Worm (Caenorhabditis elegans) whole organism, L3 larva: ENCODE data around the gene ZK616.8.

Experiments used
- ZK546.5 ChIP-seq: sonication (generic microtip); optimal IDR thresholded peaks from 2 replicates; lab custom pipeline; 2017; ENCODE audit warnings: missing biosample characterization, missing genetic modification characterization
- aly-2 ChIP-seq: fragments of 150-350 bp; optimal IDR thresholded peaks from 2 replicates; lab custom pipeline; 2014; ENCODE audit warnings: missing biosample characterization, missing genetic modification characterization
- ama-1 ChIP-seq: fragments of 150-350 bp; optimal IDR thresholded peaks from 2 replicates; lab custom pipeline; 2018
- ceh-28 ChIP-seq: fragments of 150-350 bp; optimal IDR thresholded peaks from 2 replicates; lab custom pipeline; 2014; ENCODE audit warnings: missing biosample characterization, missing genetic modification reagents, missing genetic modification characterization
- ceh-9 ChIP-seq: sonication (generic microtip); optimal IDR thresholded peaks from 2 replicates; lab custom pipeline; 2018; ENCODE audit warnings: missing biosample characterization, missing genetic modification characterization
- daf-12 ChIP-seq: fragments of 150-350 bp; optimal IDR thresholded peaks from 2 replicates; lab custom pipeline; 2014; ENCODE audit warnings: missing biosample characterization, missing genetic modification reagents, missing genetic modification characterization
- egl-27 ChIP-seq: sonication (generic microtip); optimal IDR thresholded peaks from 4 replicates; lab custom pipeline; 2017; ENCODE audit warnings: missing biosample characterization, missing genetic modification reagents, missing genetic modification characterization
- egl-5 ChIP-seq: fragments of 150-350 bp; optimal IDR thresholded peaks from 2 replicates; lab custom pipeline; 2017; ENCODE audit warnings: missing biosample characterization, missing genetic modification reagents, missing genetic modification characterization, inconsistent platforms
- elt-2 ChIP-seq: sonication (generic microtip); optimal IDR thresholded peaks from 2 replicates; lab custom pipeline; 2016; ENCODE audit warnings: missing genetic modification reagents, mild to moderate bottlenecking, missing genetic modification characterization, missing compliant biosample characterization
- eor-1 ChIP-seq, 2 experiments: fragments of 150-350 bp; optimal IDR thresholded peaks; 2 replicates each; lab custom pipeline; 2014 to 2018; ENCODE audit warnings: missing biosample characterization in 2 of 2, missing genetic modification characterization in 2 of 2
- fkh-10 ChIP-seq: sonication (generic microtip); optimal IDR thresholded peaks from 2 replicates; lab custom pipeline; 2017; ENCODE audit warnings: missing biosample characterization, missing genetic modification reagents, missing genetic modification characterization
- fos-1 ChIP-seq: fragments of 150-350 bp; optimal IDR thresholded peaks from 2 replicates; lab custom pipeline; 2014; ENCODE audit warnings: missing biosample characterization, missing genetic modification characterization
- lin-15B ChIP-seq: fragments of 150-350 bp; optimal IDR thresholded peaks from 2 replicates; lab custom pipeline; 2014; ENCODE audit warnings: missing biosample characterization, missing genetic modification characterization
- lin-39 ChIP-seq: fragments of 150-350 bp; optimal IDR thresholded peaks from 2 replicates; lab custom pipeline; 2018; ENCODE audit warnings: missing biosample characterization, missing genetic modification reagents, missing genetic modification characterization
- nfya-1 ChIP-seq: sonication (generic microtip); optimal IDR thresholded peaks from 2 replicates; lab custom pipeline; 2017; ENCODE audit warnings: missing genetic modification characterization, mild to moderate bottlenecking, missing compliant biosample characterization, antibody characterized with exemption, moderate library complexity; ENCODE audit not compliant: insufficient read depth
- nhr-237 ChIP-seq: fragments of 150-350 bp; optimal IDR thresholded peaks from 2 replicates; lab custom pipeline; 2014; ENCODE audit warnings: missing biosample characterization, missing genetic modification characterization
- nhr-25 ChIP-seq: sonication (generic microtip); optimal IDR thresholded peaks from 2 replicates; lab custom pipeline; 2017; ENCODE audit warnings: missing biosample characterization, missing genetic modification characterization
- nhr-28 ChIP-seq: fragments of 150-350 bp; optimal IDR thresholded peaks from 2 replicates; lab custom pipeline; 2014; ENCODE audit warnings: missing biosample characterization, missing genetic modification characterization
- nhr-67 ChIP-seq: fragments of 150-350 bp; optimal IDR thresholded peaks from 2 replicates; lab custom pipeline; 2014; ENCODE audit warnings: missing biosample characterization, missing genetic modification characterization
- nhr-76 ChIP-seq: fragments of 150-350 bp; sonication (generic microtip); optimal IDR thresholded peaks from 5 replicates; lab custom pipeline; 2014; ENCODE audit warnings: missing biosample characterization, missing genetic modification characterization
- nhr-77 ChIP-seq: fragments of 150-350 bp; optimal IDR thresholded peaks from 2 replicates; lab custom pipeline; 2014; ENCODE audit warnings: missing biosample characterization, missing genetic modification characterization
- pha-4 ChIP-seq: fragments of 150-350 bp; optimal IDR thresholded peaks from 2 replicates; lab custom pipeline; 2014; ENCODE audit warnings: missing biosample characterization, missing genetic modification reagents, missing genetic modification characterization
- pqm-1 ChIP-seq: fragments of 150-350 bp; optimal IDR thresholded peaks from 2 replicates; lab custom pipeline; 2017; ENCODE audit warnings: missing biosample characterization, missing genetic modification characterization, inconsistent platforms
- skn-1 ChIP-seq: fragments of 150-350 bp; optimal IDR thresholded peaks from 2 replicates; lab custom pipeline; 2014; ENCODE audit warnings: missing biosample characterization, missing genetic modification characterization
- snpc-4 ChIP-seq: fragments of 150-350 bp; optimal IDR thresholded peaks from 2 replicates; lab custom pipeline; 2014; ENCODE audit warnings: missing biosample characterization, missing genetic modification characterization
- tbx-2 ChIP-seq: sonication (generic microtip); optimal IDR thresholded peaks from 2 replicates; lab custom pipeline; 2016; ENCODE audit warnings: mild to moderate bottlenecking, missing genetic modification characterization, missing compliant biosample characterization
- unc-39 ChIP-seq: sonication (generic microtip); optimal IDR thresholded peaks from 4 replicates; lab custom pipeline; 2017; ENCODE audit warnings: missing biosample characterization, missing genetic modification characterization
- zag-1 ChIP-seq: fragments of 150-350 bp; optimal IDR thresholded peaks from 2 replicates; lab custom pipeline; 2014; ENCODE audit warnings: missing biosample characterization, missing genetic modification characterization
- ztf-11 ChIP-seq: fragments of 150-350 bp; optimal IDR thresholded peaks from 2 replicates; lab custom pipeline; 2014; ENCODE audit warnings: missing biosample characterization, missing genetic modification characterization
- ztf-4 ChIP-seq: fragments of 150-350 bp; optimal IDR thresholded peaks from 2 replicates; lab custom pipeline; 2014; ENCODE audit warnings: missing biosample characterization, missing genetic modification characterization

ZK616.8 gene

DNA sequence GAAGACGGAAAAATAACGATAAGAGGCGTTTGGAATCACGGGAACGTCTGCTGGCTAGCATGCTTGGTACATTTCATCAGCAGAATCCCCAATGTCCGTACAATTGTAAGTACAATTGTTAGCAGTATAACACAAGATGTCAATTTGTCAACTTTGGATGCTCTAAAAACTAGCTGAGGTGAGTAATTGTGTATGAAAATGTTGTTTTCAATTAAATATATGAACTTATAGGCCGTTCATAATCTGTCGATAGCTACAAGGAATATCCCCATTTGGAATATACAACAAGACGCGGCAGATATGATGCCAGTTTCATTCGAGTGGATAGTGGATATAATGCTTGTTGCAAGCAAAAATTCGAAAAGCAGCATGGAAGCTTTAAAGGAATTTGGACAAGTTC lies 27.0 kb downstream of the ZK616.8 start, which contains the start of gene F41H10.12:
Gene F41H10.12 (plus strand): TSS at position 301 of the 400 bp plus-strand sequence.
- TF ChIP-seq pha-4 (tag; lab: Kevin White, UChicago) (no peak), zag-1 (tag; lab: Kevin White, UChicago) (no peak), nhr-25 (tag; lab: Kevin White, UChicago) (no peak), ztf-11 (tag; lab: Kevin White, UChicago) (no peak), lin-15B (tag; lab: Kevin White, UChicago) (no peak), egl-5 (no peak), daf-12 (no peak), nhr-237 (tag; lab: Kevin White, UChicago) (no peak), ceh-9 (no peak), pqm-1 (tag; lab: Kevin White, UChicago) (no peak), lin-39 (no peak), skn-1 (tag; lab: Kevin White, UChicago) (no peak), nhr-67 (tag; lab: Kevin White, UChicago) (no peak), egl-27 (tag; lab: Kevin White, UChicago) (no peak), ZK546.5 (tag; lab: Kevin White, UChicago) (no peak), nhr-28 (tag; lab: Kevin White, UChicago) (no peak), snpc-4 (tag; lab: Kevin White, UChicago) (no peak), elt-2 (tag; lab: Kevin White, UChicago) (no peak)
- TF ChIP-seq, all 47 proteins: peak for 0

- TF ChIP-seq aly-2 (tag; lab: Kevin White, UChicago) (no peak), ceh-9 (no peak), lin-15B (tag; lab: Kevin White, UChicago) (no peak), nfya-1 (no peak)
These were observed 29.4 kb downstream of the ZK616.8 start, which contains the start of gene F41H10.1 for ce11 chrIV:5382609-5383008. Gene F41H10.1, plus strand, starts transcription at chrIV:5382909.

DNA sequence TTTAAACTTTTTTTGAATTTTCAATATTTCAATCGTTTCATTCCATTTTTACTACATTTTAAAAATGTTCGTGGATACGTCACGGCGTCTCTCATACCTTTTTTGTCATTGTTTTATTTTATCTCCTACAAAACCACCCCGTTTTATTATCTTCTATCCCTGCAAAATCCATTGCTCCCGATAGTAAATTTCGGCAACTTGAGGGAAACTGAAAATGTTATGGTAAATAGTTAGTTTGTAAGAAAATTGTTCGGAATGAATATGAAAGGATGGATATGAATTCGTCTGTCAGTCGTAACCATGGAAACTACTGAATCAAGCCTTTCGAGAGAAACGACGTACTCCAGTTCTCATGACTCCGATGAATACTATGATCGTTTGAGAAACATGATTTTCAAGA lies 30.7 kb downstream of the ZK616.8 start, which contains the start of gene F41H10.2:
Gene F41H10.2 (plus strand): TSS at position 301 of the 400 bp plus-strand sequence.
- no peak for TF ChIP-seq ama-1 (lab: Kevin White, UChicago)
- TF ChIP-seq snpc-4 (tag; lab: Kevin White, UChicago): no peak
- TF ChIP-seq, all 47 proteins: peak for 0

ce11 chrIV:5380140-5380539 lies 31.9 kb downstream of the ZK616.8 start:
- TF ChIP-seq pqm-1 (tag; lab: Kevin White, UChicago): peak; percentile 46
- TF ChIP-seq elt-2 (tag; lab: Kevin White, UChicago): peak; percentile 83
- no peak for TF ChIP-seq zag-1 (tag; lab: Kevin White, UChicago)
- TF ChIP-seq, all 47 proteins: peak for 2

ce11 chrIV:5377062-5377461 lies 34.9 kb downstream of the ZK616.8 start, which contains the start of gene elo-5:
Gene elo-5, minus strand, starts transcription at chrIV:5377117.
- peak; percentile 91 for TF ChIP-seq elt-2 (tag; lab: Kevin White, UChicago)
- no peak for TF ChIP-seq nhr-76 (tag; lab: Kevin White, UChicago)
- peak; percentile 52 for TF ChIP-seq pqm-1 (tag; lab: Kevin White, UChicago)
- peak; percentile 47 for TF ChIP-seq pha-4 (tag; lab: Kevin White, UChicago)
- TF ChIP-seq, all 47 proteins: peak for 3

DNA sequence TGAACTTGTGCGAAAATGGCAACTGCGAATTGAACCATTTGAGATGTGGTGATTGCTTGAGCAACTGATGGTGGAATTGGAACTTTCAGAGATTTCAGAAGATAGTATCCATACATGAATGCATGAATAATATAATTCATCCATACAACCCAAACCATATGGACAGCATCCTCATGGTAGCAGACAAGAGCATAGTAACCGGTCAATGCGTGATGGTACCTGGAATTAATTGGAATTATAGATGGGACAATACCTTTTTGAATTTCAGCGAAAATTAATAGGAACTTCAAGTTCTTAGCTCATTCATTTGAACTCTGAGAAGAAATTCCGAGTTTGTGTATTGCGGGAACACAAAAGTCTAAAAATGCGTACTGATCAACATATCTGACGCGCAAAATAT lies 37.0 kb downstream of the ZK616.8 start:
- TF ChIP-seq ztf-4: no peak
- no peak for TF ChIP-seq tbx-2 (tag; lab: Kevin White, UChicago)
- no peak for TF ChIP-seq nhr-25 (tag; lab: Kevin White, UChicago)
- TF ChIP-seq lin-39: no peak
- no peak for TF ChIP-seq pha-4 (tag; lab: Kevin White, UChicago)
- no peak for TF ChIP-seq elt-2 (tag; lab: Kevin White, UChicago)
- TF ChIP-seq fkh-10: no peak
- no peak for TF ChIP-seq unc-39 (tag; lab: Kevin White, UChicago)
- no peak for TF ChIP-seq eor-1 (tag; optimal IDR thresholded peaks at IDR 0.05; lab: Kevin White, UChicago)
- no peak for TF ChIP-seq nhr-76 (tag; lab: Kevin White, UChicago)
- TF ChIP-seq nhr-28 (tag; lab: Kevin White, UChicago): no peak
- no peak for TF ChIP-seq ceh-28
- TF ChIP-seq nhr-67 (tag; lab: Kevin White, UChicago): no peak
- TF ChIP-seq, all 47 proteins: peak for 0

- peak; percentile 57 for TF ChIP-seq fos-1 (tag; lab: Kevin White, UChicago)
- peak; percentile 27 for TF ChIP-seq ceh-28
- peak; percentile 13 for TF ChIP-seq nhr-77
- no peak for TF ChIP-seq fkh-10
- TF ChIP-seq elt-2 (tag; lab: Kevin White, UChicago): peak; percentile 55
These were observed 37.7 kb downstream of the ZK616.8 start for ce11 chrIV:5374321-5374720.
